Worm (Caenorhabditis elegans): ENCODE results near the gene C15C8.4.

C15C8.4 gene

DNA sequence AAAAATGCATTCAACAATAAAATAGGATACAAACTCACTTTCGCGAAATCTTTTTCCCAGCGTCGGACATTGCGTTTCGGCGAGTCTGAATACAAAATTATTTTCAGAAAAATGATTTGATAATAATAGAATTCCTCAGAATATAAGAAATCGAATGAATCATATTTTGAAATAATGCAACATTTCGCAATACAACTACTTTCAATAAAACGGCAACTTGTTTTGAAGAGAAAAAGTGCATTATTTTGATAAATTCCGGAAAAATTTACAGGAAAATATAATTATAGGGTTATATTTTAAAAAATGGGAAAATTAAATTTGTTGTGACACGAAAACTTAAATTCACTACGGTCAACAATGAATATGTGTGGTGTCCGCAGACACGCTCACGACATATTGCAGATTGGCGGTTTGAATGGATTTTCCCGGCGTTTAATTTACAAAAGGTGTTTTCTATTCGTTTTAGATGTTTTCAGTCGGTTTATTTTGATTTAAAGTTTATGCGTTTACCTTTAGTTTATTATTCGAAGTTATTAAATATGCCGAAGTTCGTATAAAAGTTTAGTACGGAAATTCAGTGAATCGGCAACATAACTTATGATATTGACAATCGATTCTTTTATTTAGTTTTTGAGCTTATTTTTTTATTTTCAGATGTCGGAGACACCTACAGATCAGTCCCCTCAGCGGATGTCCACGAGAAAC, 16.2 kb upstream of the C15C8.4 start, which contains the start of the genes abcf-1 and scc-3 (continued):
- TF ChIP-seq F33H1.4 (GFP tag; IDR thresholded peaks at IDR 0.05): peak; percentile 48
- TF ChIP-seq ceh-91 (GFP tag; IDR thresholded peaks at IDR 0.05): peak; percentile 61

DNA sequence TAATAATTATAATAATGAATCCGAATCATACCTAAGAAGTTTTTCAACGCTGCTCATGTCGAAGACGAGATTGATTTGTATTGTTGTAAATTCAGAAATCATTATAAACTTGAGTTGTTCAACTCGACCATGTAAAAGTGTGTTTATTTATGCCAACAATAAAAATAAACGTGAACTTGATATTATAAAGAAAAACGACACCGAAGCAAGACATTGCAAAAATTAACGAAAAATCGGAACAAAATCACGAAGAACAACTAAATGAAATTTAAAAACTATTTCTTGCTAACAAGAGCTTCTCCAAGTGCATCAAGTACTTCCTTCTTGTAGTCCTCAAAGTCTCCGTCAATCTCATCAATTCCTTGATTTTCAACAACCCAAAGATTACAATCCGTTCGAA, 13.7 kb upstream of the C15C8.4 start, which contains the start of gene F18E2.15:
Gene F18E2.15 (minus strand): TSS at position 101 of the 400 bp plus-strand sequence.
- TF ChIP-seq gei-17 (GFP tag; optimal IDR thresholded peaks at IDR 0.05) (no peak), F57A8.1 (GFP tag; optimal IDR thresholded peaks at IDR 0.05) (no peak), hmg-1.2 (GFP tag; IDR thresholded peaks at IDR 0.05) (no peak), ZK185.1 (tag; optimal IDR thresholded peaks at IDR 0.05; ENCODE audit: poor library complexity, severe bottlenecking) (no peak), B0019.2 (GFP tag; conservative IDR thresholded peaks at IDR 0.05) (no peak), D2030.7 (GFP tag; IDR thresholded peaks at IDR 0.05) (no peak), ztf-3 (GFP tag; optimal IDR thresholded peaks at IDR 0.05) (no peak), madf-6 (GFP tag; IDR thresholded peaks at IDR 0.05) (no peak), mxl-1 (tag; optimal IDR thresholded peaks at IDR 0.05) (no peak), egl-44 (GFP tag; IDR thresholded peaks at IDR 0.05) (no peak), F39B2.1 (GFP tag; IDR thresholded peaks at IDR 0.05) (no peak), aptf-2 (GFP tag; conservative IDR thresholded peaks at IDR 0.05) (no peak), B0261.1 (tag; optimal IDR thresholded peaks at IDR 0.05) (no peak), F10E7.11 (tag; optimal IDR thresholded peaks at IDR 0.05) (no peak), somi-1 (GFP tag; optimal IDR thresholded peaks at IDR 0.05) (no peak), C17E4.6 (GFP tag; IDR thresholded peaks at IDR 0.05) (no peak), hsf-1 (GFP tag; IDR thresholded peaks at IDR 0.05) (no peak)

DNA sequence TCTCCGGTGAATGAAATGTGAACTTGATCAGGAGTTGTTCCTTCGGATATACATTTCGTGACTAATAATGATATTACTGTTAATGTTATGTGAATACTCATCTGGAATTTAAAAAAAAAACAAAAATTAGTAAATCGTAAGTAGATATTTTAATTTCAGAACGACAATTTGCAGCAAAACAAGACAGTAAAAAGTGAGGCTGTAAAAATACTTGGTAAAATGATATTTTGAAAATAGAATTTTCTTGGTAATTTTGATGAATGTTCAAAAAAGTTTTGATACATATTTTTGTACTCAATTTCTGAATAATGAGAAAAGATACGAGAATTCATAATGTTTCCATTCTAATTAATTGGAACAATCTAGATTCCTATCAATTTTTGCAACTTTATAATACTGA, 12.4 kb upstream of the C15C8.4 start, which contains the start of gene papl-1:
Gene papl-1 (minus strand): TSS at position 101 of the 400 bp plus-strand sequence.
- no peak for TF ChIP-seq T26A5.8 (tag; optimal IDR thresholded peaks at IDR 0.05)
- no peak for TF ChIP-seq nhr-120 (GFP tag; IDR thresholded peaks at IDR 0.05)
- TF ChIP-seq B0336.3 (GFP tag; IDR thresholded peaks at IDR 0.05): no peak
- no peak for TF ChIP-seq madf-6 (GFP tag; IDR thresholded peaks at IDR 0.05)
- no peak for TF ChIP-seq Y95B8A.8 (GFP tag; IDR thresholded peaks at IDR 0.05)
- TF ChIP-seq nfya-2 (GFP tag; IDR thresholded peaks at IDR 0.05): no peak
- TF ChIP-seq F33H1.4 (GFP tag; IDR thresholded peaks at IDR 0.05): no peak
- no peak for TF ChIP-seq hsf-1 (GFP tag; IDR thresholded peaks at IDR 0.05)
- TF ChIP-seq Y53G8AR.9 (GFP tag; conservative IDR thresholded peaks at IDR 0.05): no peak

DNA sequence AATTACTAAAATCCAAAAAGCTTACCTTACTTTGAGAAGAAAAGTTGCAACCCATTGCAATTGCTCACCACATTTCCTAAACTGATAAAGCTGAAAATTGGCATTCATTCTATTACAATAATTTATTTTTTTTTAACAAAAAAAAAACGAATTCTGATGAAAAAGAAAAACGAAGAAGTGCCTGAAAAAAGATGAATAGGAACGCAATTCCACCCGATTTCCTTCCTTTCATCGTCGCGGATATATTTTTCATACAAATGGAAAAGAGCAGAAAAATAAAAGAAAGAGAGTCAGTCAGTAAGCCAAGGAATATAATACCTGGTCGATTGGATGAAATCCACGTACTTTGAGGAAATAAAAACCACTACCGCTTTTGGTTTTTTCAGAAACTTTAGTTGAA, 7.6 kb upstream of the C15C8.4 start, which contains the start of gene gpa-13:
Gene gpa-13 (minus strand): TSS at position 101 of the 400 bp plus-strand sequence.
- TF ChIP-seq ceh-100 (GFP tag; IDR thresholded peaks at IDR 0.05): no peak
- no peak for TF ChIP-seq dox-1 (GFP tag; IDR thresholded peaks at IDR 0.05)
- TF ChIP-seq zfh-2 (GFP tag; conservative IDR thresholded peaks at IDR 0.05): no peak

DNA sequence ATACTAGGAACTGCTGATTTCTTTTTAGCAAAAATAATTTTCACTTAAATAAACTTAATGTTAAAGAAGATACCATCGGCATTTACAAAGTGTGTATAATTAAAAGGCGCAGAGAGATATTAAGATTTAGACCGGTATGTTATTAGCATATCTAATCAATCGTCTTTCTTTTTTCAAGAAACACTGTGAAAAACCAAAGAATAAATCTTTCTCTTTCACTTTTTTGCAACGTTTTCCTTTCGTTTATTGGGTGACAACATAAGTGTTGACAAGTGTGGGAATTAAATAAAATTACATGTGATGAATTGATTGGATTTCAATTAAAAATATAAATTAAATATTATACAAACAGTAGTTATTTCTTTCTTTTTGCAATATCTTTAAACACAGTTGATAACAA, 5.1 kb upstream of the C15C8.4 start, which contains the start of gene C15C8.8:
Gene C15C8.8 (minus strand): TSS at position 101 of the 400 bp plus-strand sequence.
- TF ChIP-seq zfh-2 (GFP tag; conservative IDR thresholded peaks at IDR 0.05) (no peak), F39B2.1 (GFP tag; IDR thresholded peaks at IDR 0.05) (no peak), C17E4.6 (GFP tag; IDR thresholded peaks at IDR 0.05) (no peak), madf-8 (GFP tag; conservative IDR thresholded peaks at IDR 0.05) (no peak), madf-6 (GFP tag; IDR thresholded peaks at IDR 0.05) (no peak), repo-1 (tag; optimal IDR thresholded peaks at IDR 0.05) (no peak), ztf-3 (GFP tag; optimal IDR thresholded peaks at IDR 0.05) (no peak), F33H1.4 (GFP tag; IDR thresholded peaks at IDR 0.05) (no peak)

All from whole organism, young adult.